Worm (Caenorhabditis elegans) whole organism, early embryonic: Measurements from ENCODE around the gene wrt-1.

Experiments
- aly-1 ChIP-seq: sonication (generic microtip); optimal IDR thresholded peaks from 2 replicates; lab custom pipeline; 2016; ENCODE audit warnings: missing genetic modification characterization, missing compliant biosample characterization
- ama-1 ChIP-seq: fragments of 150-350 bp; optimal IDR thresholded peaks from 2 replicates; lab custom pipeline; 2014
- ceh-36 ChIP-seq: sonication (generic microtip); optimal IDR thresholded peaks from 2 replicates; lab custom pipeline; 2016; ENCODE audit warnings: missing genetic modification characterization, inconsistent platforms, missing compliant biosample characterization
- ets-7 ChIP-seq: sonication (generic microtip); optimal IDR thresholded peaks from 2 replicates; lab custom pipeline; 2016; ENCODE audit warnings: missing genotype, missing genetic modification characterization, missing compliant biosample characterization
- flt-1 ChIP-seq: fragments of 200-800 bp; sonication (Bioruptor generic); IDR thresholded peaks from 2 replicates; pipeline ENCODE4 v1.3.6; 2022; ENCODE audit warnings: missing genetic modification characterization, missing compliant biosample characterization
- hmg-4 ChIP-seq: fragments of 200-800 bp; sonication (Bioruptor generic); optimal IDR thresholded peaks from 2 replicates; lab custom pipeline; 2018; ENCODE audit warnings: mild to moderate bottlenecking, missing genetic modification characterization, missing compliant biosample characterization
- hnd-1 ChIP-seq: sonication (generic microtip); optimal IDR thresholded peaks from 2 replicates; lab custom pipeline; 2016; ENCODE audit warnings: missing genetic modification characterization, missing compliant biosample characterization
- pes-1 ChIP-seq: fragments of 200-800 bp; sonication (Bioruptor generic); IDR thresholded peaks from 2 replicates; pipeline ENCODE4 v1.3.6; 2022; ENCODE audit warnings: missing genetic modification reagents, missing genetic modification characterization, missing compliant biosample characterization
- scrt-1 ChIP-seq: fragments of 200-800 bp; sonication (Bioruptor generic); IDR thresholded peaks from 2 replicates; pipeline ENCODE4 v1.3.6; 2022; ENCODE audit warnings: missing genetic modification characterization, missing compliant biosample characterization
- tbx-11 ChIP-seq: fragments of 200-800 bp; sonication (Bioruptor generic); IDR thresholded peaks from 2 replicates; pipeline ENCODE4 v1.3.6; 2022; ENCODE audit warnings: missing genetic modification characterization, missing compliant biosample characterization
- tbx-37 ChIP-seq: fragments of 200-800 bp; sonication (Bioruptor generic); conservative IDR thresholded peaks from 2 replicates; pipeline ENCODE4 v1.3.6; 2022; ENCODE audit warnings: missing genetic modification reagents, missing genetic modification characterization, missing compliant biosample characterization

DNA sequence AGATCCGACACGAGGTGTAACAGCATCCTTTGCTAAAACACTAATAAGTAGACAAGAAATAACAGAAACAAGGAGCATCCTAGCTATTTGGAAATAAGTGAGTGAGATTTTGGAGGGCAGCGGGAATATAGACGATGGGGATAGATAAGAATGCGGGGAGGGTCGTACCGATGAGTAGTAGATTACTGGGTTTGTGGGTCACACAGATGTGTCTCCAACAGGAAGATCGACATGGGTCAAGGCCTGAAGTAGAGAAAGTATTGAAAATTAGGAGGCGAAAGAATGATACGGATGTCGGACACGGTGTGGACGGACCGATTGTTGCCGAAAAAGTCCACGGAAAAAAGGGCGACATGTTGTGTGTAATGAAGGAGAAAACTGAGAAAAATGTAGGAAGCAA, 3.6 kb downstream of the wrt-1 start, which contains the start of gene wrt-10:
- TF ChIP-seq pes-1 (GFP tag; lab: Robert Waterston, UW) (no peak), ama-1 (no peak), ceh-36 (tag; lab: Kevin White, UChicago) (no peak), tbx-11 (GFP tag; lab: Robert Waterston, UW) (no peak), tbx-37 (no peak), flt-1 (GFP tag; lab: Robert Waterston, UW) (no peak), ets-7 (tag; lab: Kevin White, UChicago) (no peak), hmg-4 (GFP tag; lab: Kevin White, UChicago) (no peak), scrt-1 (no peak), hnd-1 (tag; lab: Kevin White, UChicago) (no peak), aly-1 (tag; lab: Kevin White, UChicago) (no peak)
